Fruit fly (Drosophila melanogaster): ENCODE measurements around the gene Nagk.

Gene Nagk

DNA sequence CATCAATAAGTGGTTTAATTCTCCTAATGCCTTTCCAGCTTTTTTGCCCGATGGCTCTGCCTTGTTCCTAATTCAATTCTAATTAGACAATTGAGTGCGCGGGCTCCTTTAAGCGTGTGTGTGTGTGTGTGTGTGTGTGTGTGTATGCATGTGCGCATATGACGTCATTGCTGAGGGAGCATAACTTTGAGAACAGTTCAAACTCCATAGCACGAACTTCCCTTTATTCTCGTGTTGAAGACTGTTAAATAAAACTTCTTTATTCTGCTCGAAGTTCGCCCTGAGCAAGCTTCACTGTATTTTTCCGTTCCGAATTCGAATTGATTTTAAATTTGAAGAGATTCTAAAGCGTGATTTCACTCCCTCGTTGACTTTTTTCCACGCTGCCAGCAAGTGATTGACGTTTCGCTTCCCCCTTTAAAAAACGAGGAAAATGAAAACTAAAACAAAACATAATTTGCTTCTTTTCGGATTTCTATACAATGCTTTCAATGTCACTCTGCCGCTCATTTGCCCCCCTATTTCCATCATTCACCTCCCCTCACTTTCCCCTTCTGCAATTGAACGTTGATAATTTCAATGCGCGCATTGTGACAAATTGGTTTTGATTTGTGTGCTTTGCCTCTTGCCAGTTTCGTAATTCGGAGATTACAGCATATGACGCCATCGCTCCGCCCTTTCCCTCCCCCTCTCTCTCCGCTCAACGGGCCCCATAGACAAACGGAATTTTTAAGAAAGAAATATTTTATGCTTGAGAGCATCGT lies 50.6 kb downstream of the Nagk start:
- no peak for TF ChIP-seq Dll (optimal IDR thresholded peaks at IDR 0.05)

DNA sequence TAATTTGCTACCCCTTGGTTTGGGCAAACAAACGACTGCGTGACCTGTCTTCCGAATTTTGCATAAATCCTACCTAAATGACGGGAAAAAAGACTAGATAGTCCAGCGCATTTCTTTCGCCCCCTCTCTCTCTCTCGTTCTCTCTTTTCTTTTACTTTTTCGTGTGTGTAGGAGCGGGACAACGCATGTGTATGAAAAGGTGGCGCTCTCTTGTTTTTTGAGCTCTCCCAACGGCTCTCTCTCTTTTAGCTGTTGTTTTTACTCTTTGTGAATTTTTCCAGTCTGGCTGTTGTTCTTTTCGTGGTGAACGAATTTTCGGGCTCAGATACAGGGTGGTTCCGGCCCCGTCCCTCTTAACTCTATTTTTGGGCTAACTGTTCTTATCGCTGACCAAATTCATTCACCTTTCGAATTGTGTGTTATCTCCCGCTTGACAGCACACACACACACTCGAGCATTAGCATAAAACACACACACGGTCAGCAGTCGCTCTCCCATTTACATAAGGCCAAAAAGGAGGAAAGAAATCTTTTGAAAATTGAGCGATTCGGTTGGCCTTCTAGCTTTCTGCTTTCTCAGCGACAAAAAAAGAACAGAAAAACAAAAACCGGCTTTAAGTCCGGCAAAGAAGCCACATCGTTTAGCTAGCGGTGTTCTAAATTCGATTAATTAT lies 51.4 kb downstream of the Nagk start:
- no peak for TF ChIP-seq pan (optimal IDR thresholded peaks at IDR 0.05)
- no peak for TF ChIP-seq EcR (GFP tag; optimal IDR thresholded peaks at IDR 0.05)
- TF ChIP-seq usp (GFP tag; optimal IDR thresholded peaks at IDR 0.05) = no peak
- no peak for TF ChIP-seq psq (optimal IDR thresholded peaks at IDR 0.05)
- no peak for TF ChIP-seq Dll (optimal IDR thresholded peaks at IDR 0.05)
- peak; percentile 76 for TF ChIP-seq CG8478 (optimal IDR thresholded peaks at IDR 0.05)

DNA sequence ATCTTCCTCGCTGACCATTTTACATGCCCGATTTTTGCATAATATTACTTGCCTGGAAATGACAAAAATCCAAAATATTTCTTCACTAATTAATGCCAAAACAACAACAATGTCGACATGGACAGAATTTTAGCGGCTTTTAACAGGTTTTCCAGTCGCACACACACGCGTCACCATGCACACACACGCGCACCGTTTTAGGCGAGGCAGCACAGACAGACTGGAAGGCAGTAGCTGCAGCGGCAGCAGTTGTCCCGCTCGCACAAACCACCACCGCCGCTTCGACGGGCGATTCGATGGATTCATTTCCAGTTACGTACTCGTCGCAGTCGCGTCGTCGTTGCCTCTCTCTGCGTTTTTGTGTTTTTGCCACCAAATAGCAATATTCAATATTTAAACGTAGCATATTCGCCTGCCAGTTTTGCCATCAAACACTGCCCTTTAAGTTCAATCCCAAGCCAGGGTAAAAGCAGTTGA lies 52.4 kb downstream of the Nagk start, which contains the start of gene CG45218:
CG45218 (minus strand) TSS at position 158 of the 477 bp plus-strand sequence.
- TF ChIP-seq pan (optimal IDR thresholded peaks at IDR 0.05) = no peak
- TF ChIP-seq CG8478 (optimal IDR thresholded peaks at IDR 0.05) = peak; percentile 2

DNA sequence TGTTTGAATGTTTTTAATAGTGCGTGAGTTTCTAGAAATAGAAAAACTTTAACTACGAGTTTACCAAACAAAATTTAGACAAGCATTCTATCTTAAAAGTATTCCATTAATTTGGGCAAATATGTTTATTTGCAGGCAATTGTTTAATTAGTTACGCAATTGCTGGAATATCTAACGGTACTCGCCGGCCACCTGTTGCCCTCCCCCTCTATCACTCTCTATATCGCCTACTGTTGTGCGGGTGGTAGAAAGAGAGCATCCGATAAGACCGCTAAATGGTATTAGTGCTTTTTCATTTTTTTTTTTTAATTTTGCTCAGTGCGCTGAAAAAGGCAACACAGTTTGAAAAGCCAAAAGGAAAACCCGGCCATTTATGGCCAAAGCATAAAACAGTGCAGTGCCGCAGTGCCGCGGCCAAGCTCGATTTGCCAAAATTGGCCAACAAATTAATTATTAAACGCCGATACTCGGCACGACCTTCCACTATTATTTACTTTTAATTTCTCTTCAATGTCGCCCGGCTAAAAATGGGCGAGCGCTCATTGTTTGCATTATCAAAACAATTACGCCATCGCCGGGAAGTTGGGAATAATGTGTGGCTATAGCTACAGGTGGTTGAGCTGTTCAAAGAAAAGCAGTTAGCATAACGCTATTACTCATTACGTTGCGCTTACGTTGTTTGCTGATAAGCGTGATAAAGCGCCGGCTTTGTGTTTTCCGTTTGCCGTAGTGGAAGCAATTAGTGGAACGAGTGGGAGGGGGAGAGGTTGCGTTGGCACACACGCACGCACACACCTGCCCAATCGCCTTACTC lies 53.0 kb downstream of the Nagk start:
- no peak for TF ChIP-seq psq (optimal IDR thresholded peaks at IDR 0.05)
- no peak for TF ChIP-seq Dll (optimal IDR thresholded peaks at IDR 0.05)
- peak; percentile 3 for TF ChIP-seq pan (optimal IDR thresholded peaks at IDR 0.05)

DNA sequence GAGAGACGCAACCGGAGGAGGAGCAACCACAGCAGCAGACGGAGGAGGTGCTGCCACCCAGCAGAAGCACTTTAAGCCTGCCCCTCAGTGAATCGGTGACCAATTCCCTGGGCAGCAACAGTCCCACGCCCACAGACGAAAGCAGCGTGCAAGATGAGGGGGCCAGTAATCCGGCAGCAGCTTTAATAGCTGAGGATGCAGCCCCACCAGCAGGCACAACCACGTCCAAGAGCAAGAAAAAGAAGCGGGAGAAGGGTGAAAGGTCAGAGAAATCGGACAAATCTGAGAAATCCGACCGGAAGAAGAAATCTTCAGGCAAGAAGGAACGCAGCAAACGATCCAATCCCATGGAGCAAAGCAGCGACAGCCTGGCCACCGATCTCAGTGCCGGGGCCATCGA lies 54.3 kb downstream of the Nagk start:
- no peak for TF ChIP-seq CG8478 (optimal IDR thresholded peaks at IDR 0.05)
- no peak for TF ChIP-seq EcR (GFP tag; optimal IDR thresholded peaks at IDR 0.05)
- no peak for TF ChIP-seq pan (optimal IDR thresholded peaks at IDR 0.05)
